Worm (Caenorhabditis elegans) whole organism, L4/young adult: ENCODE results near the gene Y39G8B.2.
"Not testable (repeated sequence)": the region's sequence is repeated elsewhere in the genome, so short reads cannot be mapped to it uniquely, and the experiment has no call there.

ENCODE experiments used
- W03F9.2 ChIP-seq: fragments of 150-350 bp; optimal IDR thresholded peaks from 2 replicates; lab custom pipeline; 2014; ENCODE audit warnings: missing biosample characterization, missing genetic modification characterization
- dao-5 ChIP-seq: sonication (generic microtip); optimal IDR thresholded peaks from 2 replicates; lab custom pipeline; 2016; ENCODE audit warnings: missing genotype, missing genetic modification characterization, moderate library complexity, missing compliant biosample characterization
- him-1 ChIP-seq: sonication (generic microtip); optimal IDR thresholded peaks from 2 replicates; lab custom pipeline; 2016; ENCODE audit warnings: missing genotype, missing genetic modification reagents, missing genetic modification characterization, missing compliant biosample characterization

Y39G8B.2 gene

ce11 chrII:13976161-13976560, at the start of gene Y39G8B.2:
Gene Y39G8B.2, minus strand, starts transcription at chrII:13976221.
- TF ChIP-seq him-1 (tag; lab: Kevin White, UChicago), result no peak
- TF ChIP-seq dao-5 (tag; lab: Kevin White, UChicago), result no peak
- no peak for TF ChIP-seq W03F9.2 (tag; lab: Kevin White, UChicago)

DNA sequence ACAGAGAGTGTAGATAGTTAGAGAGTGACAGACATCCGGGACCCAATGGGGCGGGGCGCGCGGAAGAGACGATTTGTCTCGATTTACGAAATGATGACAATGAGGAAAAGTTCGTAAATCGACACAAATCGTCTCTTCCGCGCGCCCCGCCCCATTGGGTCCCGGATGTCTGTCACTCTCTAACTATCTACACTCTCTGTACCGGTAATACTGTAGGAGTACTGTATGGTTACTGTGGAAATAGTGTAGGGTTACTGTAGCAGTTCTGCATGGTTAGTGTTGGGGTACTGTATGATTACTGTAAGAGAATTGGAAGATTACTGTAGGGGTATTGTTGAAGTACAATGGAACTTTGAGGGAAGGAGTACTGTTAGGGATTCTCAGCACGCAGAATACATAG, 45.2 kb upstream of the Y39G8B.2 start, which contains the start of gene F01D5.10:
F01D5.10 (minus strand) TSS at position 101 of the 400 bp plus-strand sequence.
- not testable (repeated sequence) for TF ChIP-seq dao-5, him-1, W03F9.2 (tag; lab: Kevin White, UChicago)

DNA sequence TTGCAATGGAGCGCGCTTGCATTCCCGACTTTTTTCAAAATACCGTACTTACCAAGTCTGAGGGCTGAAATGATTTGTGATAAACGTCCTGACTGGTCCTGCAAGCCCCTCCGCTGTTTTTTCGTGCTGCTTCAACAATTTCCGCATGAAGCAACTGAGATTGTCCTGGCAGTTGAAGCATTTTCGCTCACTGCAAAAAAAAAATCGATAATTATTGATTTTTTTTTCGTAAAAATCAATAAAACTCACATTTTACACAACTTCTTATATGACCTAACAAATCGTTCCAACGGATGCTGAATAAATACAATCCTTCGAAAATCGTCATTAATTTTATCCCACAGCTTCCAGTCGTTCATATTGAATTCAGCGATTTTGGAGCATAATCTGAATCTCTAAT, 42.9 kb upstream of the Y39G8B.2 start:
- TF ChIP-seq him-1 (tag; lab: Kevin White, UChicago) (no peak), W03F9.2 (tag; lab: Kevin White, UChicago) (no peak), dao-5 (tag; lab: Kevin White, UChicago) (no peak)

- no peak for TF ChIP-seq him-1 (tag; lab: Kevin White, UChicago)
- TF ChIP-seq dao-5 (tag; lab: Kevin White, UChicago), result peak; percentile 45
- peak; percentile 61 for TF ChIP-seq W03F9.2 (tag; lab: Kevin White, UChicago)
These were observed 42.2 kb upstream of the Y39G8B.2 start for ce11 chrII:14018192-14018591.

DNA sequence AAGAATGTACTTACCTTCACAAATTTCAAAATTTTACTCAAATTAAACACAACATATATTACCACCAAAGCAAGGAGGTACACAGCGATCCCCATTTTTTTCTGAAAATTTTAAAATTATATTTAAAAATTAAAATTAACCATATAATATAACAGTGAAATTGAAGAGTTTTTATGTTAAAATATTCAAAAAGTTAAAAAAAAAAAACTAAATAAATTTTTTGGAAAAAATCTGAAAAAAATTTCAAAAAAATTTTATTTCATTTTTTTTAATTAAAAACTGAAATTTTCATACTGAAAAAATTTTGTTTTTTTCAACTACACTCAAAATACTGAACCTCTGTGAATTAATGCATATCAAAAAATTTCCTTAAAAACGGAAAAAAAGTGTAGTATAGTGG, 40.8 kb upstream of the Y39G8B.2 start, which contains the start of gene cyp-37A1:
cyp-37A1 (minus strand) TSS at position 101 of the 400 bp plus-strand sequence.
- TF ChIP-seq W03F9.2 (tag; lab: Kevin White, UChicago) (no peak), him-1 (tag; lab: Kevin White, UChicago) (no peak), dao-5 (tag; lab: Kevin White, UChicago) (no peak)

- TF ChIP-seq W03F9.2 (tag; lab: Kevin White, UChicago) (no peak), him-1 (tag; lab: Kevin White, UChicago) (no peak), dao-5 (tag; lab: Kevin White, UChicago) (no peak)
These were observed 38.6 kb upstream of the Y39G8B.2 start for ce11 chrII:14014637-14015036.

- TF ChIP-seq dao-5 (tag; lab: Kevin White, UChicago) (no peak), W03F9.2 (tag; lab: Kevin White, UChicago) (no peak), him-1 (tag; lab: Kevin White, UChicago) (no peak)
These were observed 34.8 kb upstream of the Y39G8B.2 start, which contains the start of gene F01D5.8 for ce11 chrII:14010656-14011376. Gene F01D5.8, plus strand, starts transcription at chrII:14010706.

DNA sequence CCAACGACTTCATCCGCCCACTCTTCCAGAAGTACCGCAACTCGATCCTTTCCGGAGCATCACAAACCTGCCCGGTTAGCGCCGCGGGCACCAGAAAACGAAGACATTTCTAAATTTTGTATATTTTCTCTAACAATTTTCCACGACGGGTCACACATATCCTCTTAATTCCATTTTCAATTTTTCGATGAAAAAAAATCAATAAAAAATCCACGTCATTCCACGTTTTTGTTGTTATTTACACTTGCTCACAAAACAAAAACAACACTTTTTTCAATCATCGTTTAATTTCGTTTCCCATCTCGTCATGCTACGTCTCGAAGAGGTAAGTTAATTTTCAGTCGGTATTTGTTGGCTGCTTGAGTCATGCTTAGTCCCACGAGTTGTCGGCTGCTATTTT, 32.3 kb upstream of the Y39G8B.2 start, which contains the start of gene F01D5.7:
F01D5.7 (plus strand) TSS at position 301 of the 400 bp plus-strand sequence.
- TF ChIP-seq him-1 (tag; lab: Kevin White, UChicago), result no peak
- TF ChIP-seq W03F9.2 (tag; lab: Kevin White, UChicago), result no peak
- TF ChIP-seq dao-5 (tag; lab: Kevin White, UChicago), result no peak

DNA sequence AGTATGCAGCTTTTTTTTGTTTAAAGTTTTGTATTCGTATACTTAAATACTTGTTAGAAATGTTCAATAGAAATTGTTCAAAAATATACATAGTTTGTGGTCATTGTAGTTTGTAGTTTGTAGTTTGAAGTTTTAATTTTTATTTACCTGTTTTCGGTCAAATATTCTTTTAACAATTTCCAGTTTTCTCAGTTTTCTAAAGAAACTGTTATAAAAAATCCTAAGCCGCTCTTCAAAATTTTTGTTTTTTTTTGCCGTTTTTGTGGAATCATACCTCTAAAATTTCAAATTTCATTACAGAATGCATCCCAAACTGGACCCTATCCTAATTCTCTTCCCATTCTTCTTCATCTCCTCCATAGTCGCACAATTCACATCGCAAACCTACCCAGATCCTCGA, 30.2 kb upstream of the Y39G8B.2 start, which contains the start of gene F01D5.6:
F01D5.6 (plus strand) TSS at position 301 of the 400 bp plus-strand sequence.
- no peak for TF ChIP-seq him-1 (tag; lab: Kevin White, UChicago)
- TF ChIP-seq W03F9.2 (tag; lab: Kevin White, UChicago), result no peak
- TF ChIP-seq dao-5 (tag; lab: Kevin White, UChicago), result no peak

- TF ChIP-seq him-1 (tag; lab: Kevin White, UChicago) (no peak), dao-5 (tag; lab: Kevin White, UChicago) (no peak), W03F9.2 (tag; lab: Kevin White, UChicago) (no peak)
These were observed 29.2 kb upstream of the Y39G8B.2 start for ce11 chrII:14005183-14005582.

- TF ChIP-seq W03F9.2 (tag; lab: Kevin White, UChicago) (no peak), dao-5 (tag; lab: Kevin White, UChicago) (no peak), him-1 (tag; lab: Kevin White, UChicago) (no peak)
These were observed 28.7 kb upstream of the Y39G8B.2 start for ce11 chrII:14004770-14005169.

DNA sequence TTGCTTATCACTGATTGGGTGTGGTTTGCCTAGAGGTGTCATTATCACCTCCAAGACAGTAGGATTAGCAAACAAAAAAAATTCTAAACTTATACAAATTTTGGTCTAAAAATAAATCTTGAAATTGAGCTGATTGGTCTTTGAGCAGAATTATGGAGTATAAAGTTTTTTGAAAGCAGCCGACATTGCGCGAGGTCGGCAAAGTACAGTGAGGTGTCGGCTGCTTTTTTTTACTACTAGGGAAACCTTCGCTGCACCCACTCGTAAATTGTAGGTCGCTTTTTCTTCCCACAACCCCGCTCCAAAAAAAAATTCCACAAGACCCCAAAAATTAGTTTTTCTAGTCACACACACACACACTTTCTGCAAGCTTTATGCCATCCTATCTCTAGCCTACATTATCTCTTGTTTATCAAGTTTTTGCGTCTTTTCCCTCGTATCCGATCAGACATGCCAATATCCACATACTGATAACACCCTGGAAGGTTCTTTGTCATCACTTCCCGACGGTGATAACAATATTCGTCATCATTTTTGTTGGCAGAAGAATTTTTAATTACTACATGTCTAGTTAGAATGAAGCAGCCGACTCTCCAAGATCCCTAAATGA, 27.9 kb upstream of the Y39G8B.2 start:
- no peak for TF ChIP-seq dao-5 (tag; lab: Kevin White, UChicago)
- no peak for TF ChIP-seq him-1 (tag; lab: Kevin White, UChicago)
- no peak for TF ChIP-seq W03F9.2 (tag; lab: Kevin White, UChicago)

- no peak for TF ChIP-seq him-1 (tag; lab: Kevin White, UChicago)
- TF ChIP-seq W03F9.2 (tag; lab: Kevin White, UChicago), result no peak
- no peak for TF ChIP-seq dao-5 (tag; lab: Kevin White, UChicago)
These were observed 26.2 kb upstream of the Y39G8B.2 start, which contains the start of gene F01D5.5 for ce11 chrII:14002200-14002599. Gene F01D5.5, minus strand, starts transcription at chrII:14002300.
